Fruit fly (Drosophila melanogaster) whole organism, embryonic: Measurements from ENCODE around the gene CG17839.

ENCODE experiments used
- Atf3 ChIP-seq: fragments of 200-800 bp; sonication (Bioruptor generic); optimal IDR thresholded peaks from 3 replicates; lab custom pipeline; 2016; ENCODE audit warnings: missing biosample characterization, missing genetic modification characterization
- B-H1 ChIP-seq: fragments of 200-800 bp; sonication (Bioruptor generic); IDR thresholded peaks from 3 replicates; pipeline ENCODE4 v1.3.6; 2022; ENCODE audit warnings: missing biosample characterization, missing genetic modification characterization
- CG10543 ChIP-seq: fragments of 200-800 bp; sonication (Bioruptor generic); optimal IDR thresholded peaks from 3 replicates; lab custom pipeline; 2017; ENCODE audit warnings: missing biosample characterization, mild to moderate bottlenecking, missing genetic modification characterization, moderate library complexity
- CG10979 ChIP-seq: fragments of 200-800 bp; sonication (Bioruptor generic); optimal IDR thresholded peaks from 2 replicates; lab custom pipeline; 2018; ENCODE audit warnings: missing biosample characterization, mild to moderate bottlenecking, missing genetic modification characterization, moderate library complexity
- CG11247 ChIP-seq: fragments of 200-800 bp; sonication (Bioruptor generic); IDR thresholded peaks from 2 replicates; pipeline ENCODE4 v1.3.6; 2022; ENCODE audit warnings: missing biosample characterization, missing genetic modification characterization
- CG11695 ChIP-seq: fragments of 200-800 bp; sonication (Bioruptor generic); IDR thresholded peaks from 3 replicates; pipeline ENCODE4 v1.3.6; 2022; ENCODE audit warnings: missing biosample characterization, missing genetic modification characterization
- CG12104 ChIP-seq: fragments of 200-800 bp; sonication (Bioruptor generic); optimal IDR thresholded peaks from 3 replicates; lab custom pipeline; 2016; ENCODE audit warnings: missing biosample characterization, missing genetic modification characterization
- CG12155 ChIP-seq: fragments of 200-800 bp; sonication (Bioruptor generic); optimal IDR thresholded peaks from 3 replicates; lab custom pipeline; 2016; ENCODE audit warnings: missing biosample characterization, missing genetic modification characterization
- CG15696 ChIP-seq: fragments of 200-800 bp; sonication (Bioruptor generic); optimal IDR thresholded peaks from 2 replicates; lab custom pipeline; 2019; ENCODE audit warnings: missing biosample characterization, mild to moderate bottlenecking, missing genetic modification characterization, moderate library complexity
- CG2199 ChIP-seq: fragments of 200-800 bp; sonication (Bioruptor generic); IDR thresholded peaks from 3 replicates; pipeline ENCODE4 v1.3.6; 2022; ENCODE audit warnings: missing biosample characterization, missing genetic modification characterization
- CG30403 ChIP-seq: fragments of 200-800 bp; sonication (Bioruptor generic); optimal IDR thresholded peaks from 3 replicates; lab custom pipeline; 2016; ENCODE audit warnings: missing biosample characterization, missing genetic modification characterization
- CG3281 ChIP-seq: fragments of 200-800 bp; sonication (Bioruptor generic); optimal IDR thresholded peaks from 3 replicates; lab custom pipeline; 2017; ENCODE audit warnings: missing biosample characterization, mild to moderate bottlenecking, missing genetic modification characterization
- CG3407 ChIP-seq: fragments of 200-800 bp; sonication (Bioruptor generic); optimal IDR thresholded peaks from 2 replicates; lab custom pipeline; 2018; ENCODE audit warnings: missing biosample characterization, mild to moderate bottlenecking, missing genetic modification characterization
- CG34422 ChIP-seq: fragments of 200-800 bp; sonication (Bioruptor generic); IDR thresholded peaks from 3 replicates; pipeline ENCODE4 v1.3.6; 2022; ENCODE audit warnings: missing biosample characterization, missing genetic modification characterization
- CG6654 ChIP-seq: fragments of 200-800 bp; sonication (Bioruptor generic); optimal IDR thresholded peaks from 2 replicates; lab custom pipeline; 2017; ENCODE audit warnings: missing biosample characterization, mild to moderate bottlenecking, missing genetic modification characterization
- CG7963 ChIP-seq: fragments of 200-800 bp; sonication (Bioruptor generic); IDR thresholded peaks from 3 replicates; pipeline ENCODE4 v1.3.6; 2022; ENCODE audit warnings: missing biosample characterization, missing genetic modification characterization; ENCODE audit not compliant: partially characterized antibody
- CG8359 ChIP-seq: fragments of 200-800 bp; sonication (Bioruptor generic); optimal IDR thresholded peaks from 2 replicates; lab custom pipeline; 2017; ENCODE audit warnings: missing biosample characterization, mild to moderate bottlenecking, missing genetic modification characterization, borderline replicate concordance
- CG8924 ChIP-seq: fragments of 200-800 bp; optimal IDR thresholded peaks from 3 replicates; lab custom pipeline; 2019; ENCODE audit warnings: missing biosample characterization, mild to moderate bottlenecking, missing genetic modification characterization, moderate library complexity
- CG9437 ChIP-seq: fragments of 200-800 bp; sonication (Bioruptor generic); optimal IDR thresholded peaks from 2 replicates; lab custom pipeline; 2018; ENCODE audit warnings: missing biosample characterization, mild to moderate bottlenecking, missing genetic modification characterization
- CG9727 ChIP-seq: fragments of 200-800 bp; sonication (Bioruptor generic); optimal IDR thresholded peaks from 3 replicates; lab custom pipeline; 2017; ENCODE audit warnings: missing biosample characterization, mild to moderate bottlenecking, missing genetic modification characterization
- CTCF ChIP-seq: fragments of 200-800 bp; sonication (Bioruptor generic); optimal IDR thresholded peaks from 2 replicates; lab custom pipeline; 2017; ENCODE audit warnings: missing biosample characterization, mild to moderate bottlenecking, missing genetic modification characterization, moderate library complexity
- CoRest ChIP-seq: fragments of 200-800 bp; sonication (Bioruptor generic); optimal IDR thresholded peaks from 3 replicates; lab custom pipeline; 2018; ENCODE audit warnings: missing biosample characterization, mild to moderate bottlenecking, missing genetic modification characterization, moderate library complexity
- Dip2 ChIP-seq: fragments of 200-800 bp; sonication (Bioruptor generic); IDR thresholded peaks from 2 replicates; pipeline ENCODE4 v1.3.6; 2022; ENCODE audit warnings: missing biosample characterization, missing genetic modification characterization
- ERR ChIP-seq: fragments of 200-800 bp; sonication (Bioruptor generic); optimal IDR thresholded peaks from 2 replicates; lab custom pipeline; 2016; ENCODE audit warnings: missing biosample characterization, missing genetic modification characterization
- HLHmδ ChIP-seq: fragments of 200-800 bp; sonication (Bioruptor generic); optimal IDR thresholded peaks from 2 replicates; lab custom pipeline; 2018; ENCODE audit warnings: missing biosample characterization, mild to moderate bottlenecking, missing genetic modification characterization, moderate library complexity
- Lpt ChIP-seq: fragments of >200 bp; optimal IDR thresholded peaks from 2 replicates; lab custom pipeline; 2018; ENCODE audit warnings: missing biosample characterization, missing genetic modification characterization
- Med ChIP-seq: fragments of 200-800 bp; sonication (Bioruptor generic); peaks from one replicate; lab custom pipeline; 2016; ENCODE audit warnings: missing biosample characterization, missing genetic modification characterization, mild to moderate bottlenecking, inconsistent platforms, moderate library complexity
- NC2α ChIP-seq: fragments of 200-800 bp; sonication (Bioruptor generic); optimal IDR thresholded peaks from 2 replicates; lab custom pipeline; 2016; ENCODE audit warnings: missing biosample characterization, missing genetic modification characterization
- Nf-YC ChIP-seq: fragments of 200-800 bp; optimal IDR thresholded peaks from 3 replicates; lab custom pipeline; 2019; ENCODE audit warnings: missing biosample characterization, mild to moderate bottlenecking, missing genetic modification characterization, moderate library complexity
- Ptx1 ChIP-seq: fragments of 200-800 bp; sonication (Bioruptor generic); IDR thresholded peaks from 2 replicates; pipeline ENCODE4 v1.3.6; 2022; ENCODE audit warnings: missing biosample characterization, missing genetic modification characterization
- ac ChIP-seq: fragments of 200-800 bp; sonication (Bioruptor generic); optimal IDR thresholded peaks from 3 replicates; lab custom pipeline; 2017; ENCODE audit warnings: missing biosample characterization, mild to moderate bottlenecking, missing genetic modification characterization
- ato ChIP-seq: fragments of 200-800 bp; sonication (Bioruptor generic); IDR thresholded peaks from 2 replicates; pipeline ENCODE4 v1.3.6; 2022; ENCODE audit warnings: missing biosample characterization, missing genetic modification characterization; ENCODE audit not compliant: partially characterized antibody
- bbx ChIP-seq: fragments of 200-800 bp; sonication (Bioruptor generic); IDR thresholded peaks from 2 replicates; pipeline ENCODE4 v1.3.6; 2022; ENCODE audit warnings: missing biosample characterization, missing genetic modification characterization; ENCODE audit not compliant: partially characterized antibody
- croc ChIP-seq: fragments of 200-800 bp; sonication (Bioruptor generic); conservative IDR thresholded peaks from 3 replicates; pipeline ENCODE4 v1.3.6; 2022; ENCODE audit warnings: missing biosample characterization, missing genetic modification characterization
- crol ChIP-seq: fragments of 200-800 bp; sonication (Bioruptor generic); IDR thresholded peaks from 2 replicates; pipeline ENCODE4 v1.3.6; 2022; ENCODE audit warnings: missing biosample characterization, missing genetic modification characterization
- dan ChIP-seq: fragments of 200-800 bp; sonication (Bioruptor generic); IDR thresholded peaks from 2 replicates; pipeline ENCODE4 v1.3.6; 2022; ENCODE audit warnings: missing biosample characterization, missing genetic modification characterization
- eve ChIP-seq, 2 experiments: fragments of >200 bp; optimal IDR thresholded peaks; 2 replicates each; lab custom pipeline; 2017; ENCODE audit warnings: missing biosample characterization in 2 of 2, missing genetic modification characterization in 2 of 2
- gce ChIP-seq: fragments of 200-800 bp; sonication (Bioruptor generic); IDR thresholded peaks from 3 replicates; pipeline ENCODE4 v1.3.6; 2022; ENCODE audit warnings: missing biosample characterization, missing genetic modification characterization
- gt ChIP-seq: fragments of 200-800 bp; sonication (Bioruptor generic); IDR thresholded peaks from 2 replicates; pipeline ENCODE4 v1.3.6; 2022; ENCODE audit warnings: missing biosample characterization, missing genetic modification characterization
- kni ChIP-seq: fragments of 200-800 bp; sonication (Bioruptor generic); optimal IDR thresholded peaks from 3 replicates; lab custom pipeline; 2017; ENCODE audit warnings: mild to moderate bottlenecking, missing biosample characterization, missing genetic modification reagents, missing genetic modification characterization
- nerfin-1 ChIP-seq: fragments of 200-800 bp; sonication (Bioruptor generic); optimal IDR thresholded peaks from 3 replicates; lab custom pipeline; 2019; ENCODE audit warnings: missing biosample characterization, mild to moderate bottlenecking, missing genetic modification characterization, moderate library complexity
- nom ChIP-seq: fragments of 200-800 bp; sonication (Bioruptor generic); optimal IDR thresholded peaks from 2 replicates; lab custom pipeline; 2017; ENCODE audit warnings: missing biosample characterization, missing genetic modification characterization, mild to moderate bottlenecking, moderate library complexity, missing genetic modification reagents
- pfk ChIP-seq: fragments of 200-800 bp; sonication (Bioruptor generic); optimal IDR thresholded peaks from 2 replicates; lab custom pipeline; 2018; ENCODE audit warnings: missing biosample characterization, mild to moderate bottlenecking, missing genetic modification characterization, moderate library complexity
- sens ChIP-seq: fragments of 200-800 bp; sonication (Bioruptor generic); peaks from one replicate; lab custom pipeline; 2016; ENCODE audit warnings: missing biosample characterization, missing genetic modification characterization
- shn ChIP-seq: fragments of 200-800 bp; sonication (Bioruptor generic); optimal IDR thresholded peaks from 3 replicates; lab custom pipeline; 2016; ENCODE audit warnings: missing biosample characterization, missing genetic modification characterization
- sug ChIP-seq: fragments of 200-800 bp; optimal IDR thresholded peaks from 2 replicates; lab custom pipeline; 2019; ENCODE audit warnings: missing biosample characterization, mild to moderate bottlenecking, missing genetic modification characterization, moderate library complexity
- usp ChIP-seq: fragments of >200 bp; optimal IDR thresholded peaks from 2 replicates; lab custom pipeline; 2017; ENCODE audit warnings: missing biosample characterization, missing genetic modification characterization

Gene CG17839

DNA sequence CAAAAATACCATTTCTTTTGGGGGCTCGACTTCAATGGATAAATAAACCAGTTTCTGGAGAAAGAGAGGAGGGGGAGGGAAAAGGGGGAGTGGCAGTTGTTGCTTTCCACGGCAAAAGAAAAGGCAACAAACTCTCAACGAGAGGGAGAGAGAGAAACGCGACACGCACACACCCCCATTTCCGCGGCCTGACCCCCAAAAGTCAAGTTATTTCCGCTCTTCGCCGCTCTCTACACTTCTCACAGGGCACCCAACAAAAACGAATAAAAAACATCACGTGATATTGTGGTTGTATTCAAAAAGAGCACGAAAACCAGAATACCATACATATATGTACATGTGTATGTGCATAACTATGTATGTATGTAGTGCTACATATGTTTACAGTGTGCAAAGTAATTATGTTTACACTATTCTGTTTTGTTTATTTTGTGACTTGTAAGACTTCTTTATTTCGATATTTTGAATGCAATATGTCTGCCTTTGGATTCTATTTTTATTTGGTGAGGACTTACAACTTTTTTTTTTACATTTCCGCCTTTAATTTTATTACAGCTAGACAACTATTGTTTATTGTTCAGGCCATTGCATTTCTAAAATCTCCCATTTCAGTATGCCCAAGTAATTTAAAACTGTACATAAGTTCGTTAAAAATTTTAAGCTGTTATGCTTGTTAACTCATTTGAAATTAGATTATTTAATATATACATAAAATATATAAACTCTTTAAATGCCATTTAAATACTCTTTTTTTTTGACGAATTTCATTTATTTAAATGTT lies 23.7 kb upstream of the CG17839 start (continued):
- TF ChIP-seq CG6654 (GFP tag; lab: Kevin White, UChicago) (peak; percentile 60), pfk (GFP tag; lab: Kevin White, UChicago) (peak; percentile 69), CG30403 (GFP tag; lab: Kevin White, UChicago) (peak; percentile 68), CG3281 (GFP tag; lab: Kevin White, UChicago) (peak; percentile 71), HLHmδ (GFP tag; lab: Kevin White, UChicago) (peak; percentile 46), CG34422 (GFP tag; lab: Robert Waterston, UW) (peak; percentile 23; the same call in 2 of the 3 replicates), CG11247 (GFP tag; lab: Robert Waterston, UW) (peak; percentile 32), dan (no peak), CG9727 (peak; percentile 86), CTCF (peak; percentile 8), Lpt (GFP tag; lab: Kevin White, UChicago) (no peak), gce (GFP tag; lab: Robert Waterston, UW) (no peak), ac (peak; percentile 16)
- TF ChIP-seq, all 482 proteins: peak for 311

DNA sequence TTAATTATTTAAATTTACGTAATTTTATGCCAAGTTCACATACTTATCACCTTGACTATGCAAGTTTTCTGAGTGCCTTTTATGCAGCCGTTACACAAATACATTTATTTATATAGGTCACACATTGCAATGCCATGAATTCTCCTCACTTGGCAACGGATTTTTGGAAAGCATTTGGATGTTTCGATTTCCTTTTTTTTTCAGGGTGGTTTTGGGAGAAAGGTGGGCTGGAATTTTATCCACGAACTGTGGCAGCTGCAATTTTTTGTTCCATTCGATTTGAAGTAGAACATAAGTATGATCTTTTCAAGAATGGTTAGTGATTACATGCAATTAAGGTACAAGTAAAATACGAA lies 23.1 kb upstream of the CG17839 start:
- TF ChIP-seq CG3407 (GFP tag; lab: Kevin White, UChicago) (no peak), NC2α (GFP tag; lab: Kevin White, UChicago) (no peak), CG12104 (peak; percentile 43), CG9437 (GFP tag; lab: Kevin White, UChicago) (peak; percentile 40), Ptx1 (GFP tag; lab: Robert Waterston, UW) (0 out of 2 replicates have a peak, but pooled peaks have one; percentile 4), B-H1 (GFP tag; lab: Robert Waterston, UW) (0 out of 3 replicates have a peak, but pooled peaks have one; percentile 6), nerfin-1 (peak; percentile 59), CoRest (tag; lab: Kevin White, UChicago) (peak; percentile 32), kni (no peak), CG2199 (GFP tag; lab: Robert Waterston, UW) (0 out of 3 replicates have a peak, but pooled peaks have one; percentile 15), Atf3 (GFP tag; lab: Kevin White, UChicago) (no peak), croc (GFP tag; lab: Robert Waterston, UW) (no peak)

DNA sequence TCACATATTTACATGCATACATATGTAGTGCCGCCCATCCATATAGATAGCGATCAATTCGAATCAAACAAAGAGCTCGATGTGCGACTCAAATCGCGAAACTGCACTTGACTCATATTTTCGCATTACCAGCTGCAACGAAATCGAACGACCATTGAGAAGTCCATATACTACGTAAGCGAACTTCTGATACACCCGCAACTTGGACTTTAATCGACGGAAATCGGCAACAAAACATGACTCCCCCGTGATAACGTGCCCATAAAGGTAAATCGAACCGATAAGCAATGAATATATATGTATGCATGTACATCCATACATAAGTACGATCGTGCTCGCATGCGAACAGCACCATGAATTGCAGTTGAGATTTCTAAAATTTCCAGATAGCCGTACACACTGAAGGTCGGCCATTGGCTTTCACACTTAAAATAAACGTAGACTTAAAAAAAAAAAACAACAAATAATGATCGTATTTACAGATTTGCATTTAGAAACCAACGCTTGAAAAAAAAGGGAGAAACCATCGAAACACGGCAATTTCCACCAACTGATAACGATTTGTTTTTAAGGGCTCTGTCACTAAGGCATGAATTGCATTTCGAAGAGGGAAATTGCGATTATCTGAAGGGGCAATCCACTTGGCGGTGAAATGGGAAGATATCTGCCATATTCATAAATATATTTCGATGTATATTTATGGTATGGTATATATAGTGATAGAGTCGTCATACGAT lies 22.1 kb upstream of the CG17839 start:
- peak; percentile 5 for TF ChIP-seq ERR (GFP tag; lab: Kevin White, UChicago)
- no peak for TF ChIP-seq shn (GFP tag; lab: Kevin White, UChicago)
- no peak for TF ChIP-seq gt (GFP tag; lab: Robert Waterston, UW)
- no peak for TF ChIP-seq bbx (GFP tag; lab: Robert Waterston, UW)
- TF ChIP-seq eve (GFP tag; optimal IDR thresholded peaks at IDR 0.05; lab: Kevin White, UChicago) = peak in 1 of 2 experiments; percentile 29
- TF ChIP-seq CG12155 (GFP tag; lab: Kevin White, UChicago) = no peak
- no peak for TF ChIP-seq CG8359 (GFP tag; lab: Kevin White, UChicago)
- TF ChIP-seq Dip2 = no peak
- TF ChIP-seq Nf-YC (tag; lab: Kevin White, UChicago) = no peak
- no peak for TF ChIP-seq usp (GFP tag; lab: Kevin White, UChicago)
- peak; percentile 52 for TF ChIP-seq nom
- TF ChIP-seq ato (GFP tag; lab: Robert Waterston, UW) = no peak
- peak; percentile 15 for TF ChIP-seq CG10543 (GFP tag; lab: Kevin White, UChicago)
- TF ChIP-seq sug (tag; lab: Kevin White, UChicago) = peak; percentile 59
- no peak for TF ChIP-seq CG8924 (tag; lab: Kevin White, UChicago)
- no peak for TF ChIP-seq CG10979
- peak; percentile 41 for TF ChIP-seq sens (GFP tag; lab: Kevin White, UChicago)
- TF ChIP-seq Med = no peak
- no peak for TF ChIP-seq CG15696 (tag; lab: Kevin White, UChicago)
- no peak for TF ChIP-seq CG7963 (GFP tag; lab: Robert Waterston, UW)
- TF ChIP-seq CG11695 = 0 out of 3 replicates have a peak, but pooled peaks have one; percentile 18
- TF ChIP-seq crol (GFP tag; lab: Robert Waterston, UW) = no peak
- no peak for TF ChIP-seq NC2α (GFP tag; lab: Kevin White, UChicago)
- peak; percentile 46 for TF ChIP-seq kni
